Fruit fly (Drosophila melanogaster): ENCODE results near the gene CG42788.

CG42788 gene

dm6 chr3R:15128646-15129429 lies 2.9 kb downstream of the CG42788 start (continued):
- TF ChIP-seq kni (GFP tag; optimal IDR thresholded peaks at IDR 0.05) (no peak), Aef1 (GFP tag; IDR thresholded peaks at IDR 0.05) (no peak), Vsx1 (GFP tag; optimal IDR thresholded peaks at IDR 0.05) (peak; percentile 1), CG17385 (GFP tag; optimal IDR thresholded peaks at IDR 0.05) (peak; percentile 42), CG17186 (GFP tag; optimal IDR thresholded peaks at IDR 0.05) (no peak), CG10274 (GFP tag; optimal IDR thresholded peaks at IDR 0.05) (no peak), CG15696 (tag; optimal IDR thresholded peaks at IDR 0.05) (no peak), ewg (GFP tag; optimal IDR thresholded peaks at IDR 0.05) (peak; percentile 13), NK7.1 (GFP tag; optimal IDR thresholded peaks at IDR 0.05) (no peak), D19B (GFP tag; optimal IDR thresholded peaks at IDR 0.05) (no peak), fd96Cb (tag; optimal IDR thresholded peaks at IDR 0.05) (peak; percentile 32), fd64A (GFP tag; optimal IDR thresholded peaks at IDR 0.05) (no peak), Hmx (GFP tag; optimal IDR thresholded peaks at IDR 0.05) (no peak), CG10565 (GFP tag; optimal IDR thresholded peaks at IDR 0.05) (no peak), gem (tag; optimal IDR thresholded peaks at IDR 0.05) (peak; percentile 72), gcm2 (GFP tag; optimal IDR thresholded peaks at IDR 0.05) (no peak), nmo (GFP tag; optimal IDR thresholded peaks at IDR 0.05) (peak; percentile 52), Doc3 (GFP tag; IDR thresholded peaks at IDR 0.05; ENCODE audit: partially characterized antibody) (no peak), mirr (GFP tag; optimal IDR thresholded peaks at IDR 0.05) (peak; percentile 47), CoRest (tag; optimal IDR thresholded peaks at IDR 0.05) (peak; percentile 67), CG13775 (GFP tag; optimal IDR thresholded peaks at IDR 0.05) (peak; percentile 30), zf30C (GFP tag; optimal IDR thresholded peaks at IDR 0.05) (no peak), odd (GFP tag; optimal IDR thresholded peaks at IDR 0.05) (no peak), D (optimal IDR thresholded peaks at IDR 0.05) (no peak), D (GFP tag; optimal IDR thresholded peaks at IDR 0.05) (peak; percentile 35), CG4424 (GFP tag; optimal IDR thresholded peaks at IDR 0.05) (peak; percentile 46), CG9437 (GFP tag; optimal IDR thresholded peaks at IDR 0.05) (peak; percentile 68), dysf (GFP tag; IDR thresholded peaks at IDR 0.05) (peak; percentile 44; the same call in 1 of the 3 replicates), CG3838 (GFP tag; optimal IDR thresholded peaks at IDR 0.05) (no peak), Xbp1 (GFP tag; optimal IDR thresholded peaks at IDR 0.05) (peak; percentile 35), CG18764 (GFP tag; optimal IDR thresholded peaks at IDR 0.05) (no peak), slou (GFP tag; optimal IDR thresholded peaks at IDR 0.05) (no peak), Lhr (GFP tag; optimal IDR thresholded peaks at IDR 0.05) (no peak), CG6683 (GFP tag; optimal IDR thresholded peaks at IDR 0.05) (no peak), CG6791 (GFP tag; IDR thresholded peaks at IDR 0.05; ENCODE audit: partially characterized antibody) (no peak), CG8290 (GFP tag; optimal IDR thresholded peaks at IDR 0.05) (no peak), CG8290 (tag; optimal IDR thresholded peaks at IDR 0.05) (peak in 1 of 2 experiments; percentile 10), bowl (GFP tag; IDR thresholded peaks at IDR 0.05) (no peak), ham (GFP tag; IDR thresholded peaks at IDR 0.05) (no peak), CG10321 (GFP tag; IDR thresholded peaks at IDR 0.05) (no peak), fu2 (GFP tag; optimal IDR thresholded peaks at IDR 0.05) (no peak), CG16813 (GFP tag; IDR thresholded peaks at IDR 0.05; ENCODE audit: partially characterized antibody) (no peak), CG18619 (GFP tag; optimal IDR thresholded peaks at IDR 0.05) (peak; percentile 43), pb (GFP tag; optimal IDR thresholded peaks at IDR 0.05) (no peak), tap (tag; optimal IDR thresholded peaks at IDR 0.05) (no peak), Poxn (GFP tag; IDR thresholded peaks at IDR 0.05) (no peak), CG17912 (GFP tag; optimal IDR thresholded peaks at IDR 0.05) (no peak), crol (GFP tag; IDR thresholded peaks at IDR 0.05) (peak; percentile 91), CG15601 (tag; optimal IDR thresholded peaks at IDR 0.05) (no peak)
